Fruit fly (Drosophila melanogaster): ENCODE measurements around the gene sgl.

dm6 chr3L:6932626-6933025, 31.9 kb downstream of the sgl start, which contains the start of gene CG14820:
- TF ChIP-seq CTCF (optimal IDR thresholded peaks at IDR 0.05) (no peak), CG8478 (optimal IDR thresholded peaks at IDR 0.05) (no peak)
